Worm (Caenorhabditis elegans) whole organism, young adult: ENCODE data around the gene timm-17B.1.

ENCODE experiments used
- B0035.1 ChIP-seq: sonication (generic microtip); optimal IDR thresholded peaks from 2 replicates; lab custom pipeline; 2016; ENCODE audit warnings: missing genetic modification characterization, mild to moderate bottlenecking, missing compliant biosample characterization, missing genotype, missing genetic modification reagents
- B0261.1 ChIP-seq: sonication (generic microtip); optimal IDR thresholded peaks from 2 replicates; lab custom pipeline; 2016; ENCODE audit warnings: mild to moderate bottlenecking, missing genetic modification characterization, moderate library complexity, missing compliant biosample characterization
- C06A6.2 ChIP-seq: fragments of 200-800 bp; sonication (Bioruptor generic); conservative IDR thresholded peaks from 2 replicates; pipeline ENCODE4 v1.3.6; 2022; ENCODE audit warnings: missing genetic modification characterization, missing compliant biosample characterization
- C17E4.6 ChIP-seq: fragments of 200-800 bp; sonication (Bioruptor generic); IDR thresholded peaks from 2 replicates; pipeline ENCODE4 v1.3.6; 2022; ENCODE audit warnings: missing genetic modification reagents, missing genetic modification characterization, missing compliant biosample characterization
- F22D6.2 ChIP-seq: sonication (generic microtip); optimal IDR thresholded peaks from 2 replicates; lab custom pipeline; 2016; ENCODE audit warnings: mild to moderate bottlenecking, missing genetic modification characterization, missing compliant biosample characterization
- F49E8.2 ChIP-seq: sonication (generic microtip); optimal IDR thresholded peaks from 3 replicates; lab custom pipeline; 2017; ENCODE audit warnings: missing genetic modification characterization, mild to moderate bottlenecking, missing compliant biosample characterization, antibody characterized with exemption, moderate library complexity; ENCODE audit not compliant: insufficient read depth
- F57C9.4 ChIP-seq: sonication (generic microtip); optimal IDR thresholded peaks from 2 replicates; lab custom pipeline; 2017; ENCODE audit warnings: mild to moderate bottlenecking, missing genetic modification characterization, missing compliant biosample characterization
- K12H6.12 ChIP-seq: fragments of 200-800 bp; sonication (Bioruptor generic); optimal IDR thresholded peaks from 2 replicates; lab custom pipeline; 2018; ENCODE audit warnings: mild to moderate bottlenecking, missing genetic modification characterization, missing compliant biosample characterization
- Y56A3A.18 ChIP-seq: fragments of 200-800 bp; sonication (Bioruptor generic); IDR thresholded peaks from 2 replicates; pipeline ENCODE4 v1.3.6; 2022; ENCODE audit warnings: missing genetic modification reagents, missing genetic modification characterization, missing compliant biosample characterization
- Y95B8A.8 ChIP-seq: fragments of 200-800 bp; sonication (Bioruptor generic); IDR thresholded peaks from 2 replicates; pipeline ENCODE4 v1.3.6; 2022; ENCODE audit warnings: missing genetic modification reagents, missing genetic modification characterization, missing compliant biosample characterization
- akir-1 ChIP-seq: fragments of 200-800 bp; sonication (Bioruptor generic); optimal IDR thresholded peaks from 2 replicates; lab custom pipeline; 2018; ENCODE audit warnings: mild to moderate bottlenecking, missing genetic modification characterization, moderate library complexity, missing compliant biosample characterization
- aptf-3 ChIP-seq: fragments of 200-800 bp; sonication (Bioruptor generic); IDR thresholded peaks from 2 replicates; pipeline ENCODE4 v1.3.6; 2022; ENCODE audit warnings: missing genetic modification characterization, missing compliant biosample characterization
- attf-6 ChIP-seq: fragments of 200-800 bp; sonication (Bioruptor generic); IDR thresholded peaks from 2 replicates; pipeline ENCODE4 v1.3.6; 2022; ENCODE audit warnings: missing genetic modification reagents, missing genetic modification characterization, missing compliant biosample characterization
- bed-2 ChIP-seq: fragments of 200-800 bp; sonication (Bioruptor generic); IDR thresholded peaks from 2 replicates; pipeline ENCODE4 v1.3.6; 2022; ENCODE audit warnings: missing genetic modification reagents, missing genetic modification characterization, missing compliant biosample characterization
- cebp-1 ChIP-seq, 2 experiments: fragments of 200-800 bp in 1 of 2; sonication (Bioruptor generic) in 1 of 2; sonication (generic microtip) in 1 of 2; IDR thresholded peaks in 1 of 2; optimal IDR thresholded peaks in 1 of 2; 2 replicates each; pipeline versions ENCODE4 v1.3.6 to Lab custom; 2017 to 2022; ENCODE audit warnings: missing compliant biosample characterization in 2 of 2, missing genetic modification characterization in 2 of 2, mild to moderate bottlenecking in 1 of 2, missing genetic modification reagents in 1 of 2, moderate library complexity in 1 of 2
- ceh-40 ChIP-seq: fragments of 200-800 bp; sonication (Bioruptor generic); IDR thresholded peaks from 2 replicates; pipeline ENCODE4 v1.3.6; 2022; ENCODE audit warnings: missing genetic modification characterization, missing compliant biosample characterization
- chd-7 ChIP-seq: sonication (generic microtip); optimal IDR thresholded peaks from 2 replicates; lab custom pipeline; 2016; ENCODE audit warnings: mild to moderate bottlenecking, missing genetic modification characterization, moderate library complexity, missing compliant biosample characterization
- die-1 ChIP-seq: sonication (generic microtip); optimal IDR thresholded peaks from 2 replicates; lab custom pipeline; 2016; ENCODE audit warnings: missing genotype, mild to moderate bottlenecking, missing genetic modification characterization, missing compliant biosample characterization
- dox-1 ChIP-seq: fragments of 200-800 bp; sonication (Bioruptor generic); IDR thresholded peaks from 2 replicates; pipeline ENCODE4 v1.3.6; 2022; ENCODE audit warnings: missing genetic modification reagents, missing genetic modification characterization, missing compliant biosample characterization
- gei-17 ChIP-seq: fragments of 200-800 bp; sonication (Bioruptor generic); optimal IDR thresholded peaks from 2 replicates; lab custom pipeline; 2018; ENCODE audit warnings: mild to moderate bottlenecking, missing genetic modification characterization, missing compliant biosample characterization
- hmg-20 ChIP-seq: fragments of 200-800 bp; sonication (Bioruptor generic); IDR thresholded peaks from 2 replicates; pipeline ENCODE4 v1.3.6; 2022; ENCODE audit warnings: missing genetic modification reagents, missing genetic modification characterization, missing compliant biosample characterization
- lin-26 ChIP-seq: fragments of 200-800 bp; sonication (Bioruptor generic); IDR thresholded peaks from 2 replicates; pipeline ENCODE4 v1.3.6; 2022; ENCODE audit warnings: missing genetic modification reagents, missing genetic modification characterization, missing compliant biosample characterization
- lsl-1 ChIP-seq: fragments of 200-800 bp; sonication (Bioruptor generic); optimal IDR thresholded peaks from 2 replicates; lab custom pipeline; 2018; ENCODE audit warnings: mild to moderate bottlenecking, missing genetic modification characterization, moderate library complexity, missing compliant biosample characterization
- lsy-27 ChIP-seq: sonication (generic microtip); optimal IDR thresholded peaks from 2 replicates; lab custom pipeline; 2017; ENCODE audit warnings: missing genetic modification characterization, mild to moderate bottlenecking, missing compliant biosample characterization, antibody characterized with exemption, missing genotype, borderline replicate concordance; ENCODE audit not compliant: insufficient read depth
- madf-10 ChIP-seq: sonication (generic microtip); optimal IDR thresholded peaks from 2 replicates; lab custom pipeline; 2016; ENCODE audit warnings: mild to moderate bottlenecking, missing genetic modification characterization, missing compliant biosample characterization
- mel-28 ChIP-seq: sonication (generic microtip); optimal IDR thresholded peaks from 2 replicates; lab custom pipeline; 2016; ENCODE audit warnings: borderline replicate concordance, mild to moderate bottlenecking, missing genetic modification characterization, missing compliant biosample characterization
- nfya-1 ChIP-seq: sonication (generic microtip); optimal IDR thresholded peaks from 2 replicates; lab custom pipeline; 2017; ENCODE audit warnings: antibody characterized with exemption, missing compliant biosample characterization, missing genetic modification characterization, borderline replicate concordance; ENCODE audit not compliant: insufficient read depth
- nfya-2 ChIP-seq: fragments of 200-800 bp; sonication (Bioruptor generic); IDR thresholded peaks from 2 replicates; pipeline ENCODE4 v1.3.6; 2022; ENCODE audit warnings: missing genetic modification reagents, missing genetic modification characterization, missing compliant biosample characterization
- nhr-179 ChIP-seq: sonication (generic microtip); optimal IDR thresholded peaks from 2 replicates; lab custom pipeline; 2016; ENCODE audit warnings: mild to moderate bottlenecking, missing genetic modification characterization, missing compliant biosample characterization
- nhr-80 ChIP-seq: sonication (generic microtip); optimal IDR thresholded peaks from 2 replicates; lab custom pipeline; 2016; ENCODE audit warnings: missing genetic modification characterization, missing compliant biosample characterization
- nhr-90 ChIP-seq: sonication (generic microtip); optimal IDR thresholded peaks from 2 replicates; lab custom pipeline; 2016; ENCODE audit warnings: missing genotype, mild to moderate bottlenecking, missing genetic modification characterization, missing compliant biosample characterization
- pbrm-1 ChIP-seq: fragments of 200-800 bp; sonication (Bioruptor generic); IDR thresholded peaks from 2 replicates; pipeline ENCODE4 v1.3.6; 2022; ENCODE audit warnings: missing genetic modification reagents, missing genetic modification characterization, missing compliant biosample characterization
- pha-4 ChIP-seq: fragments of 150-350 bp; sonication (generic microtip); optimal IDR thresholded peaks from 2 replicates; lab custom pipeline; 2014; ENCODE audit warnings: missing biosample characterization, missing genetic modification reagents, missing genetic modification characterization
- rcor-1 ChIP-seq: fragments of 200-800 bp; sonication (Bioruptor generic); IDR thresholded peaks from 2 replicates; pipeline ENCODE4 v1.3.6; 2022; ENCODE audit warnings: missing genetic modification reagents, missing genetic modification characterization, missing compliant biosample characterization
- repo-1 ChIP-seq: sonication (generic microtip); optimal IDR thresholded peaks from 2 replicates; lab custom pipeline; 2017; ENCODE audit warnings: mild to moderate bottlenecking, missing genetic modification characterization, missing compliant biosample characterization
- rpc-1 ChIP-seq, 2 experiments: fragments of 150-350 bp in 1 of 2; sonication (generic microtip) in 1 of 2; optimal IDR thresholded peaks; 2 replicates each; lab custom pipeline; 2014 to 2018; ENCODE audit warnings: missing biosample characterization in 1 of 2, missing genetic modification characterization in 1 of 2, missing genetic modification reagents in 1 of 2, missing genotype in 1 of 2
- sdz-38 ChIP-seq: sonication (generic microtip); optimal IDR thresholded peaks from 2 replicates; lab custom pipeline; 2016; ENCODE audit warnings: missing genotype, missing genetic modification characterization, missing compliant biosample characterization
- snpc-1.1 ChIP-seq: sonication (generic microtip); optimal IDR thresholded peaks from 2 replicates; lab custom pipeline; 2017; ENCODE audit warnings: missing genetic modification characterization, mild to moderate bottlenecking, missing compliant biosample characterization, antibody characterized with exemption, moderate library complexity, missing genotype, missing genetic modification reagents; ENCODE audit not compliant: insufficient read depth
- snpc-1.3 ChIP-seq: sonication (generic microtip); optimal IDR thresholded peaks from 2 replicates; lab custom pipeline; 2017; ENCODE audit warnings: missing genetic modification characterization, mild to moderate bottlenecking, missing compliant biosample characterization, antibody characterized with exemption, moderate library complexity, missing genotype, missing genetic modification reagents; ENCODE audit not compliant: insufficient read depth
- sptf-2 ChIP-seq: fragments of 200-800 bp; sonication (Bioruptor generic); optimal IDR thresholded peaks from 2 replicates; lab custom pipeline; 2018; ENCODE audit warnings: mild to moderate bottlenecking, missing genetic modification characterization, missing compliant biosample characterization
- tbp1 ChIP-seq: fragments of 200-800 bp; sonication (Bioruptor generic); optimal IDR thresholded peaks from 2 replicates; lab custom pipeline; 2018; ENCODE audit warnings: mild to moderate bottlenecking, missing genetic modification characterization, missing compliant biosample characterization
- xnd-1 ChIP-seq: sonication (generic microtip); optimal IDR thresholded peaks from 2 replicates; lab custom pipeline; 2016; ENCODE audit warnings: missing genotype, missing genetic modification reagents, missing genetic modification characterization, missing compliant biosample characterization
- ztf-18 ChIP-seq: sonication (generic microtip); optimal IDR thresholded peaks from 2 replicates; lab custom pipeline; 2016; ENCODE audit warnings: missing genotype, mild to moderate bottlenecking, missing genetic modification characterization, missing compliant biosample characterization
- ztf-25 ChIP-seq: fragments of 200-800 bp; sonication (Bioruptor generic); IDR thresholded peaks from 2 replicates; pipeline ENCODE4 v1.3.6; 2022; ENCODE audit warnings: missing genetic modification reagents, missing genetic modification characterization, missing compliant biosample characterization
- ztf-3 ChIP-seq: fragments of 200-800 bp; sonication (Bioruptor generic); optimal IDR thresholded peaks from 2 replicates; lab custom pipeline; 2018; ENCODE audit warnings: mild to moderate bottlenecking, missing genetic modification characterization, missing compliant biosample characterization
- ztf-6 ChIP-seq: fragments of 200-800 bp; sonication (Bioruptor generic); IDR thresholded peaks from 2 replicates; pipeline ENCODE4 v1.3.6; 2022; ENCODE audit warnings: missing genetic modification reagents, missing genetic modification characterization, missing compliant biosample characterization

Gene timm-17B.1

ce11 chrIV:4749728-4750278 is 4.5 kb upstream of the timm-17B.1 start, which contains the start of the genes rpl-20 and Y17G9B.5 (continued):
- TF ChIP-seq akir-1 (GFP tag; lab: Kevin White, UChicago) (peak; percentile 80), Y95B8A.8 (GFP tag; lab: Robert Waterston, UW) (peak; percentile 100), nhr-179 (tag; lab: Kevin White, UChicago) (no peak), rcor-1 (GFP tag; lab: Robert Waterston, UW) (peak; percentile 99), pbrm-1 (GFP tag; lab: Robert Waterston, UW) (peak; percentile 100), snpc-1.1 (peak; percentile 92), rpc-1 (optimal IDR thresholded peaks at IDR 0.05; lab: Kevin White, UChicago) (peak; percentile 45), rpc-1 (tag; optimal IDR thresholded peaks at IDR 0.05; lab: Kevin White, UChicago) (peak; percentile 14), snpc-1.3 (tag; lab: Kevin White, UChicago) (peak; percentile 99), B0035.1 (tag; lab: Kevin White, UChicago) (peak; percentile 96), hmg-20 (GFP tag; lab: Robert Waterston, UW) (peak; percentile 98), nhr-90 (peak; percentile 93), ztf-3 (GFP tag; lab: Kevin White, UChicago) (peak; percentile 98), tbp1 (GFP tag; lab: Kevin White, UChicago) (peak; percentile 84), nhr-80 (peak; percentile 99), C06A6.2 (GFP tag; lab: Robert Waterston, UW) (peak; percentile 99), lsl-1 (GFP tag; lab: Kevin White, UChicago) (peak; percentile 100), K12H6.12 (peak; percentile 99), aptf-3 (GFP tag; lab: Robert Waterston, UW) (0 out of 2 replicates have a peak, but pooled peaks have one; percentile 37), F57C9.4 (tag; lab: Kevin White, UChicago) (peak; percentile 97), madf-10 (tag; lab: Kevin White, UChicago) (peak; percentile 97), mel-28 (tag; lab: Kevin White, UChicago) (peak; percentile 90), ztf-18 (tag; lab: Kevin White, UChicago) (peak; percentile 95), dox-1 (GFP tag; lab: Robert Waterston, UW) (peak; percentile 100), Y56A3A.18 (peak; percentile 99), F49E8.2 (peak; percentile 98), cebp-1 (GFP tag; IDR thresholded peaks at IDR 0.05; lab: Robert Waterston, UW) (peak; percentile 93), cebp-1 (tag; optimal IDR thresholded peaks at IDR 0.05; lab: Kevin White, UChicago) (peak; percentile 99), sdz-38 (no peak), lsy-27 (tag; lab: Kevin White, UChicago) (peak; percentile 71), lin-26 (peak; percentile 90), bed-2 (GFP tag; lab: Robert Waterston, UW) (peak; percentile 94), chd-7 (tag; lab: Kevin White, UChicago) (peak; percentile 99), nfya-2 (GFP tag; lab: Robert Waterston, UW) (peak; percentile 95), ztf-6 (GFP tag; lab: Robert Waterston, UW) (peak; percentile 98), repo-1 (tag; lab: Kevin White, UChicago) (peak; percentile 99), pha-4 (tag; lab: Kevin White, UChicago) (peak; percentile 100), sptf-2 (peak; percentile 84), gei-17 (GFP tag; lab: Kevin White, UChicago) (peak; percentile 94), C17E4.6 (GFP tag; lab: Robert Waterston, UW) (peak; percentile 99), attf-6 (peak; percentile 94), ztf-25 (GFP tag; lab: Robert Waterston, UW) (peak; percentile 88), die-1 (tag; lab: Kevin White, UChicago) (peak; percentile 91), nfya-1 (tag; lab: Kevin White, UChicago) (no peak), xnd-1 (tag; lab: Kevin White, UChicago) (peak; percentile 92), ceh-40 (GFP tag; lab: Robert Waterston, UW) (peak; percentile 92), B0261.1 (tag; lab: Kevin White, UChicago) (peak; percentile 47), F22D6.2 (peak; percentile 96)
